Worm (Caenorhabditis elegans): ENCODE results near the gene clec-45.

DNA sequence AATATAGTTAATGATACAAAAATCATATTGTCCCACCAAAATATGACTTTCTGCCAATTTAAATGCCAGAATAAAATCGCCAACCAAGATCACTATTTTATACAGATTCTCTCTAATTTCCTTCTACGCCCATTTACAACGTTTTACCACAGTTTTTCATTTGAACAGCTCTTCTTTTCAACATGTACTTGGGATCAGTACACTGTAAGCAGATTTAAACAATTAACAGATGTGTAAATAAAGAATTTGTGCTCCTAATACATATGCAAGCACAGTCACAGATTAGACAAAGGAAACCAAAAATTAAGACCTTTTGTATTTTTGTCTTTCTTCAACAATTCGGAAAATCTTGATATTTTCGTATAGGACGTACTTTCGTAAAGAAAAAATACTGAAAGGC is 5.5 kb downstream of the clec-45 start, which contains the start of gene F07C4.11:
- TF ChIP-seq mdl-1 (tag; optimal IDR thresholded peaks at IDR 0.05) (no peak), ztf-11 (tag; optimal IDR thresholded peaks at IDR 0.05) (no peak), nhr-237 (tag; optimal IDR thresholded peaks at IDR 0.05) (no peak), nhr-11 (tag; optimal IDR thresholded peaks at IDR 0.05) (no peak), grh-1 (GFP tag; IDR thresholded peaks at IDR 0.05) (no peak), blmp-1 (tag; optimal IDR thresholded peaks at IDR 0.05) (no peak), C34B4.2 (tag; optimal IDR thresholded peaks at IDR 0.05) (no peak), efl-3 (GFP tag; optimal IDR thresholded peaks at IDR 0.05) (no peak), efl-1 (optimal IDR thresholded peaks at IDR 0.05) (no peak), efl-1 (GFP tag; optimal IDR thresholded peaks at IDR 0.05 in 1 of 2) (no peak)

Data from whole organism, L1 larva.